In genomic region chr2L:14123605-14124004, dm6 we compare ENCODE assay signal across 1 fruit fly cellular context.
TF ChIP-seq lines count a peak whose summit lies in the region.

No protein-coding gene starts in this region.

TF ChIP-seq in whole organism, embryonic, 481 proteins besides CTCF, POLR2A, EP300 and RAD21 (continued from another document and continues in another):
- TF ChIP-seq CG11504 (tag; optimal IDR thresholded peaks at IDR 0.05; lab: Kevin White, UChicago) (peak; percentile 67), Aef1 (GFP tag; IDR thresholded peaks at IDR 0.05; lab: Robert Waterston, UW) (no peak), Fer3 (tag; optimal IDR thresholded peaks at IDR 0.05; lab: Kevin White, UChicago) (peak; percentile 16), CG6813 (GFP tag; optimal IDR thresholded peaks at IDR 0.05; lab: Kevin White, UChicago) (no peak), Pdp1 (GFP tag; optimal IDR thresholded peaks at IDR 0.05; lab: Kevin White, UChicago) (no peak), Ssrp (tag; optimal IDR thresholded peaks at IDR 0.05; lab: Kevin White, UChicago) (peak; percentile 18), CG7556 (GFP tag; optimal IDR thresholded peaks at IDR 0.05; lab: Kevin White, UChicago) (peak; percentile 59), CG18011 (GFP tag; optimal IDR thresholded peaks at IDR 0.05; lab: Kevin White, UChicago) (no peak), Sox102F (GFP tag; optimal IDR thresholded peaks at IDR 0.05; lab: Kevin White, UChicago) (peak; percentile 37), Atf6 (GFP tag; IDR thresholded peaks at IDR 0.05; lab: Robert Waterston, UW) (no peak), CG7271 (tag; optimal IDR thresholded peaks at IDR 0.05; lab: Kevin White, UChicago) (no peak), CG2129 (GFP tag; IDR thresholded peaks at IDR 0.05; lab: Robert Waterston, UW; ENCODE audit: partially characterized antibody) (no peak), sc (optimal IDR thresholded peaks at IDR 0.05; lab: Kevin White, UChicago) (no peak), sc (GFP tag; optimal IDR thresholded peaks at IDR 0.05; lab: Kevin White, UChicago) (no peak), fd96Cb (tag; optimal IDR thresholded peaks at IDR 0.05; lab: Kevin White, UChicago) (peak; percentile 18), CG15269 (tag; optimal IDR thresholded peaks at IDR 0.05; lab: Kevin White, UChicago) (peak; percentile 31), CG9727 (GFP tag; optimal IDR thresholded peaks at IDR 0.05; lab: Kevin White, UChicago) (peak; percentile 12), ranshi (GFP tag; IDR thresholded peaks at IDR 0.05; lab: Robert Waterston, UW) (no peak), CG18262 (tag; optimal IDR thresholded peaks at IDR 0.05; lab: Kevin White, UChicago) (peak; percentile 53), HHEX (GFP tag; optimal IDR thresholded peaks at IDR 0.05; lab: Kevin White, UChicago) (peak; percentile 17), CG9437 (GFP tag; optimal IDR thresholded peaks at IDR 0.05; lab: Kevin White, UChicago) (peak; percentile 48), ash1 (GFP tag; optimal IDR thresholded peaks at IDR 0.05; lab: Kevin White, UChicago) (no peak), CG10431 (GFP tag; optimal IDR thresholded peaks at IDR 0.05; lab: Kevin White, UChicago) (no peak), C15 (GFP tag; IDR thresholded peaks at IDR 0.05; lab: Robert Waterston, UW) (no peak), CG10147 (GFP tag; optimal IDR thresholded peaks at IDR 0.05; lab: Kevin White, UChicago) (no peak), CG7839 (tag; optimal IDR thresholded peaks at IDR 0.05; lab: Kevin White, UChicago) (peak; percentile 50), CG15011 (GFP tag; optimal IDR thresholded peaks at IDR 0.05; lab: Kevin White, UChicago) (no peak), Mes4 (GFP tag; optimal IDR thresholded peaks at IDR 0.05; lab: Kevin White, UChicago) (no peak), kni (GFP tag; optimal IDR thresholded peaks at IDR 0.05; lab: Kevin White, UChicago) (no peak), vfl (GFP tag; optimal IDR thresholded peaks at IDR 0.05; lab: Kevin White, UChicago) (no peak), CG2202 (tag; optimal IDR thresholded peaks at IDR 0.05; lab: Kevin White, UChicago) (no peak), H15 (GFP tag; IDR thresholded peaks at IDR 0.05; lab: Robert Waterston, UW) (no peak), Dad (GFP tag; optimal IDR thresholded peaks at IDR 0.05; lab: Kevin White, UChicago) (no peak), ro (GFP tag; IDR thresholded peaks at IDR 0.05; lab: Robert Waterston, UW) (no peak), CG6272 (GFP tag; IDR thresholded peaks at IDR 0.05; lab: Robert Waterston, UW) (no peak), Myb (GFP tag; optimal IDR thresholded peaks at IDR 0.05; lab: Kevin White, UChicago) (no peak), CG16779 (GFP tag; IDR thresholded peaks at IDR 0.05; lab: Robert Waterston, UW) (no peak), Gsc (GFP tag; IDR thresholded peaks at IDR 0.05; lab: Robert Waterston, UW) (no peak), CkIIα-i1 (GFP tag; IDR thresholded peaks at IDR 0.05; lab: Robert Waterston, UW) (no peak), CG8281 (tag; optimal IDR thresholded peaks at IDR 0.05; lab: Kevin White, UChicago) (no peak), Hr78 (GFP tag; optimal IDR thresholded peaks at IDR 0.05; lab: Kevin White, UChicago) (no peak), H2.0 (GFP tag; IDR thresholded peaks at IDR 0.05; lab: Robert Waterston, UW) (no peak), pan (optimal IDR thresholded peaks at IDR 0.05; lab: Kevin White, UChicago) (no peak), pan (GFP tag; optimal IDR thresholded peaks at IDR 0.05 in 1 of 2, IDR thresholded peaks at IDR 0.05 in 1 of 2) (peak in 1 of 2 experiments; percentile 21), CG17568 (GFP tag; optimal IDR thresholded peaks at IDR 0.05; lab: Kevin White, UChicago) (no peak), psq (GFP tag; optimal IDR thresholded peaks at IDR 0.05; lab: Kevin White, UChicago) (no peak), grau (tag; optimal IDR thresholded peaks at IDR 0.05; lab: Kevin White, UChicago) (peak; percentile 33), dysf (GFP tag; IDR thresholded peaks at IDR 0.05; lab: Robert Waterston, UW) (peak; percentile 53; the same call in 1 of the 3 replicates), stwl (tag; optimal IDR thresholded peaks at IDR 0.05; lab: Kevin White, UChicago) (no peak), CG17912 (GFP tag; optimal IDR thresholded peaks at IDR 0.05; lab: Kevin White, UChicago) (no peak), dmrt99B (tag; optimal IDR thresholded peaks at IDR 0.05; lab: Kevin White, UChicago) (peak; percentile 67), ems (GFP tag; optimal IDR thresholded peaks at IDR 0.05; lab: Kevin White, UChicago) (no peak), Eip74EF (GFP tag; optimal IDR thresholded peaks at IDR 0.05; lab: Kevin White, UChicago) (no peak), CG13624 (GFP tag; optimal IDR thresholded peaks at IDR 0.05; lab: Kevin White, UChicago) (no peak), CG6689 (GFP tag; IDR thresholded peaks at IDR 0.05; lab: Robert Waterston, UW) (peak; percentile 45; the same call in 1 of the 2 replicates), CG13424 (tag; optimal IDR thresholded peaks at IDR 0.05; lab: Kevin White, UChicago) (peak; percentile 55), Adf1 (GFP tag; IDR thresholded peaks at IDR 0.05; lab: Robert Waterston, UW) (no peak), Dip2 (GFP tag; IDR thresholded peaks at IDR 0.05; lab: Robert Waterston, UW) (no peak), amos (GFP tag; IDR thresholded peaks at IDR 0.05; lab: Robert Waterston, UW; ENCODE audit: partially characterized antibody) (no peak), CG5180 (GFP tag; optimal IDR thresholded peaks at IDR 0.05; lab: Kevin White, UChicago) (peak; percentile 1), CG3407 (GFP tag; optimal IDR thresholded peaks at IDR 0.05; lab: Kevin White, UChicago) (peak; percentile 3), CG5953 (GFP tag; IDR thresholded peaks at IDR 0.05; lab: Robert Waterston, UW) (no peak), Blimp-1 (GFP tag; optimal IDR thresholded peaks at IDR 0.05; lab: Kevin White, UChicago) (peak; percentile 27), CG10267 (tag; optimal IDR thresholded peaks at IDR 0.05; lab: Kevin White, UChicago) (peak; percentile 11), CG12299 (tag; optimal IDR thresholded peaks at IDR 0.05; lab: Kevin White, UChicago) (no peak), yki (optimal IDR thresholded peaks at IDR 0.05; lab: Kevin White, UChicago) (no peak), HLHmδ (GFP tag; optimal IDR thresholded peaks at IDR 0.05; lab: Kevin White, UChicago) (no peak), ci (GFP tag; IDR thresholded peaks at IDR 0.05; lab: Robert Waterston, UW) (no peak), nerfin-2 (GFP tag; IDR thresholded peaks at IDR 0.05; lab: Robert Waterston, UW; ENCODE audit: partially characterized antibody) (no peak), Fer2 (tag; optimal IDR thresholded peaks at IDR 0.05; lab: Kevin White, UChicago) (no peak), BEAF-32 (GFP tag; optimal IDR thresholded peaks at IDR 0.05; lab: Kevin White, UChicago) (no peak), Side (GFP tag; optimal IDR thresholded peaks at IDR 0.05; lab: Kevin White, UChicago) (no peak), wor (GFP tag; IDR thresholded peaks at IDR 0.05; lab: Robert Waterston, UW) (no peak), CG6175 (GFP tag; IDR thresholded peaks at IDR 0.05; lab: Robert Waterston, UW) (no peak), Abd-B (GFP tag; optimal IDR thresholded peaks at IDR 0.05; lab: Kevin White, UChicago) (peak; percentile 6), zfh2 (GFP tag; optimal IDR thresholded peaks at IDR 0.05; lab: Kevin White, UChicago) (no peak), gro (GFP tag; optimal IDR thresholded peaks at IDR 0.05; lab: Kevin White, UChicago) (no peak), Lpt (GFP tag; optimal IDR thresholded peaks at IDR 0.05; lab: Kevin White, UChicago) (no peak), pnt (GFP tag; optimal IDR thresholded peaks at IDR 0.05; lab: Kevin White, UChicago) (peak; percentile 23), CG4282 (GFP tag; optimal IDR thresholded peaks at IDR 0.05; lab: Kevin White, UChicago) (no peak), Rx (GFP tag; IDR thresholded peaks at IDR 0.05; lab: Robert Waterston, UW) (no peak), CG32772 (GFP tag; IDR thresholded peaks at IDR 0.05; lab: Robert Waterston, UW) (no peak), CG9215 (GFP tag; IDR thresholded peaks at IDR 0.05; lab: Robert Waterston, UW) (no peak), Ptx1 (GFP tag; IDR thresholded peaks at IDR 0.05; lab: Robert Waterston, UW) (no peak), CG10565 (GFP tag; optimal IDR thresholded peaks at IDR 0.05; lab: Kevin White, UChicago) (no peak), Nf-YC (tag; optimal IDR thresholded peaks at IDR 0.05; lab: Kevin White, UChicago) (no peak), CG10543 (GFP tag; optimal IDR thresholded peaks at IDR 0.05; lab: Kevin White, UChicago) (no peak), salm (tag; optimal IDR thresholded peaks at IDR 0.05; lab: Kevin White, UChicago) (no peak), unc-4 (GFP tag; IDR thresholded peaks at IDR 0.05; lab: Robert Waterston, UW; ENCODE audit: partially characterized antibody) (no peak), ara (GFP tag; IDR thresholded peaks at IDR 0.05; lab: Robert Waterston, UW) (no peak), Neu2 (GFP tag; optimal IDR thresholded peaks at IDR 0.05; lab: Kevin White, UChicago; ENCODE audit: borderline replicate concordance) (no peak), CG11093 (GFP tag; IDR thresholded peaks at IDR 0.05; lab: Robert Waterston, UW) (no peak), CG4328 (GFP tag; optimal IDR thresholded peaks at IDR 0.05; lab: Kevin White, UChicago) (no peak), esg (GFP tag; conservative IDR thresholded peaks at IDR 0.05; lab: Robert Waterston, UW) (no peak), phol (tag; optimal IDR thresholded peaks at IDR 0.05; lab: Kevin White, UChicago) (peak; percentile 52), bcd (GFP tag; optimal IDR thresholded peaks at IDR 0.05; lab: Kevin White, UChicago) (peak; percentile 10), CG15696 (tag; optimal IDR thresholded peaks at IDR 0.05; lab: Kevin White, UChicago) (no peak), CG9797 (GFP tag; optimal IDR thresholded peaks at IDR 0.05; lab: Kevin White, UChicago) (no peak), abd-A (tag; optimal IDR thresholded peaks at IDR 0.05; lab: Kevin White, UChicago) (no peak), PHDP (tag; optimal IDR thresholded peaks at IDR 0.05; lab: Kevin White, UChicago) (peak; percentile 14), CG2120 (GFP tag; optimal IDR thresholded peaks at IDR 0.05; lab: Kevin White, UChicago) (peak; percentile 35), aop (GFP tag; IDR thresholded peaks at IDR 0.05; lab: Robert Waterston, UW) (no peak), Hr3 (GFP tag; optimal IDR thresholded peaks at IDR 0.05; lab: Kevin White, UChicago) (no peak), dm (GFP tag; optimal IDR thresholded peaks at IDR 0.05; lab: Kevin White, UChicago) (no peak), lilli (GFP tag; optimal IDR thresholded peaks at IDR 0.05; lab: Kevin White, UChicago) (peak; percentile 1), CG12942 (GFP tag; optimal IDR thresholded peaks at IDR 0.05; lab: Kevin White, UChicago) (no peak), CG42726 (GFP tag; IDR thresholded peaks at IDR 0.05; lab: Robert Waterston, UW; ENCODE audit: partially characterized antibody) (no peak), CG8290 (GFP tag; optimal IDR thresholded peaks at IDR 0.05; lab: Kevin White, UChicago) (no peak), CG8290 (tag; optimal IDR thresholded peaks at IDR 0.05; lab: Kevin White, UChicago) (no peak), Six4 (GFP tag; optimal IDR thresholded peaks at IDR 0.05; lab: Kevin White, UChicago) (no peak), CG10274 (GFP tag; optimal IDR thresholded peaks at IDR 0.05; lab: Kevin White, UChicago) (no peak), CG2199 (GFP tag; IDR thresholded peaks at IDR 0.05; lab: Robert Waterston, UW) (no peak), HmgD (GFP tag; optimal IDR thresholded peaks at IDR 0.05; lab: Kevin White, UChicago) (no peak), CG16815 (GFP tag; optimal IDR thresholded peaks at IDR 0.05; lab: Kevin White, UChicago) (no peak), Scr (GFP tag; IDR thresholded peaks at IDR 0.05; lab: Robert Waterston, UW; ENCODE audit: partially characterized antibody) (no peak), sisA (GFP tag; IDR thresholded peaks at IDR 0.05; lab: Robert Waterston, UW) (no peak), CG3838 (GFP tag; optimal IDR thresholded peaks at IDR 0.05; lab: Kevin White, UChicago) (no peak), gcm (GFP tag; optimal IDR thresholded peaks at IDR 0.05; lab: Kevin White, UChicago) (no peak), hbn (GFP tag; IDR thresholded peaks at IDR 0.05; lab: Robert Waterston, UW; ENCODE audit: partially characterized antibody) (no peak), Hand (GFP tag; optimal IDR thresholded peaks at IDR 0.05; lab: Kevin White, UChicago) (no peak), schlank (tag; optimal IDR thresholded peaks at IDR 0.05; lab: Kevin White, UChicago) (no peak), CG1792 (GFP tag; optimal IDR thresholded peaks at IDR 0.05; lab: Kevin White, UChicago) (no peak), tna (GFP tag; IDR thresholded peaks at IDR 0.05; lab: Robert Waterston, UW; ENCODE audit: partially characterized antibody) (no peak), Xrp1 (GFP tag; IDR thresholded peaks at IDR 0.05; lab: Robert Waterston, UW) (no peak), otp (GFP tag; IDR thresholded peaks at IDR 0.05; lab: Robert Waterston, UW) (no peak), CG13775 (GFP tag; optimal IDR thresholded peaks at IDR 0.05; lab: Kevin White, UChicago) (peak; percentile 8), ind (GFP tag; optimal IDR thresholded peaks at IDR 0.05; lab: Kevin White, UChicago) (peak; percentile 32), cad (GFP tag; optimal IDR thresholded peaks at IDR 0.05; lab: Kevin White, UChicago) (no peak), HLH54F (GFP tag; optimal IDR thresholded peaks at IDR 0.05; lab: Kevin White, UChicago) (no peak), Rfx (GFP tag; IDR thresholded peaks at IDR 0.05; lab: Robert Waterston, UW) (no peak), Mrtf (GFP tag; IDR thresholded peaks at IDR 0.05; lab: Robert Waterston, UW) (no peak), NfI (GFP tag; optimal IDR thresholded peaks at IDR 0.05; lab: Kevin White, UChicago) (peak; percentile 0), CG4360 (GFP tag; IDR thresholded peaks at IDR 0.05; lab: Robert Waterston, UW) (no peak), CG3726 (GFP tag; IDR thresholded peaks at IDR 0.05; lab: Robert Waterston, UW) (no peak), run (tag; optimal IDR thresholded peaks at IDR 0.05; lab: Kevin White, UChicago) (no peak), Sox100B (GFP tag; optimal IDR thresholded peaks at IDR 0.05; lab: Kevin White, UChicago) (peak; percentile 65), Kr (GFP tag; optimal IDR thresholded peaks at IDR 0.05; lab: Kevin White, UChicago) (no peak), Dip3 (GFP tag; optimal IDR thresholded peaks at IDR 0.05; lab: Kevin White, UChicago) (no peak), eve (GFP tag; optimal IDR thresholded peaks at IDR 0.05; lab: Kevin White, UChicago) (peak in 1 of 2 experiments; percentile 72)
